Worm (Caenorhabditis elegans): ENCODE measurements around the gene ZK856.6.

DNA sequence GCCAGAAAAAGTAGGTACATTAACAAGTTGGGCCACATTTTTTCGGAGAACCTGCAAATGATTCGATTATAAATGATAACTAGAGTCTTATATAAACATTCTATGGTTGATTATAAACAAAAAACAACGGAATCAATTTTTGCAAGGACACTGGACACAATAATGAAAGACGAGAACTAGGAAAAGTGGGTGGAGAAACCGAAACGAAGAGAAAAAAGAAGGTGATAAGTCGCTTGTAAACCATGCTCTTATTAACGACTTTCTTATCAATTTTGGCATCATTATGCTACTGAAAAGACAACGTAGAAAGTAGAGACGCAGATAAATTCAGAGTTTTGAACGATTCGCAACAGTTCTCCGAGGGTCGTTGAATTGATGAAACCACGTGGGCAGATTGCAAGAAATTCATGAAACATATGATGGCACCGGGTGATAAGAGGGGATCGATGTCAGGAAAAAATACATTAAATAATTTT, 8.4 kb upstream of the ZK856.6 start, which contains the start of gene ZK856.5:
- TF ChIP-seq ceh-13 (GFP tag; optimal IDR thresholded peaks at IDR 0.05), result no peak
- TF ChIP-seq hmbx-1 (tag; optimal IDR thresholded peaks at IDR 0.05), result no peak
- no peak for TF ChIP-seq ama-1 (optimal IDR thresholded peaks at IDR 0.05)
- TF ChIP-seq ceh-36 (tag; optimal IDR thresholded peaks at IDR 0.05), result no peak
- TF ChIP-seq tbx-11 (GFP tag; IDR thresholded peaks at IDR 0.05), result no peak
- TF ChIP-seq F13C5.2 (tag; optimal IDR thresholded peaks at IDR 0.05), result no peak
- TF ChIP-seq ets-7 (tag; optimal IDR thresholded peaks at IDR 0.05), result no peak
- no peak for TF ChIP-seq tbx-37 (GFP tag; conservative IDR thresholded peaks at IDR 0.05)

Measured in whole organism, early embryonic.